Fruit fly (Drosophila melanogaster) S2 (cell line): ENCODE measurements around the gene CG43965.

Source experiments
- CG8478 ChIP-seq: fragments of >200 bp; optimal IDR thresholded peaks from 2 replicates; lab custom pipeline; 2018
- CTCF ChIP-seq, 2 experiments: fragments of >200 bp; optimal IDR thresholded peaks; 2 replicates each; lab custom pipeline; 2018

Gene CG43965

dm6 chr3L:8708856-8709255 lies 16.7 kb downstream of the CG43965 start:
- TF ChIP-seq CTCF (optimal IDR thresholded peaks at IDR 0.05; lab: Kevin White, UChicago) (no peak), CG8478 (lab: Kevin White, UChicago) (no peak)

- no peak for TF ChIP-seq CTCF (optimal IDR thresholded peaks at IDR 0.05; lab: Kevin White, UChicago)
- TF ChIP-seq CG8478 (lab: Kevin White, UChicago): no peak
Observed at dm6 chr3L:8707821-8708220, 17.8 kb downstream of the CG43965 start.

- TF ChIP-seq CG8478 (lab: Kevin White, UChicago) (no peak), CTCF (optimal IDR thresholded peaks at IDR 0.05; lab: Kevin White, UChicago) (no peak)
Observed at dm6 chr3L:8707075-8707474, 18.5 kb downstream of the CG43965 start.

dm6 chr3L:8704713-8705412 lies 20.7 kb downstream of the CG43965 start:
- no peak for TF ChIP-seq CTCF (optimal IDR thresholded peaks at IDR 0.05; lab: Kevin White, UChicago)
- no peak for TF ChIP-seq CG8478 (lab: Kevin White, UChicago)

dm6 chr3L:8703707-8704236 lies 21.8 kb downstream of the CG43965 start:
- TF ChIP-seq CG8478 (lab: Kevin White, UChicago) (no peak), CTCF (optimal IDR thresholded peaks at IDR 0.05; lab: Kevin White, UChicago) (no peak)

dm6 chr3L:8702448-8702847 lies 23.1 kb downstream of the CG43965 start:
- TF ChIP-seq CTCF (optimal IDR thresholded peaks at IDR 0.05; lab: Kevin White, UChicago): no peak

dm6 chr3L:8701697-8702349 lies 23.8 kb downstream of the CG43965 start:
- TF ChIP-seq CG8478 (lab: Kevin White, UChicago) (no peak), CTCF (optimal IDR thresholded peaks at IDR 0.05; lab: Kevin White, UChicago) (no peak)

dm6 chr3L:8700643-8701208 lies 24.8 kb downstream of the CG43965 start:
- TF ChIP-seq CG8478 (lab: Kevin White, UChicago): no peak
- no peak for TF ChIP-seq CTCF (optimal IDR thresholded peaks at IDR 0.05; lab: Kevin White, UChicago)

dm6 chr3L:8700054-8700642 lies 25.4 kb downstream of the CG43965 start:
- TF ChIP-seq CG8478 (lab: Kevin White, UChicago) (no peak), CTCF (optimal IDR thresholded peaks at IDR 0.05; lab: Kevin White, UChicago) (no peak)

- TF ChIP-seq CTCF (optimal IDR thresholded peaks at IDR 0.05; lab: Kevin White, UChicago): no peak
- TF ChIP-seq CG8478 (lab: Kevin White, UChicago): no peak
Observed at dm6 chr3L:8699612-8700011, 26.0 kb downstream of the CG43965 start.

dm6 chr3L:8698493-8699166 lies 26.9 kb downstream of the CG43965 start:
- no peak for TF ChIP-seq CG8478 (lab: Kevin White, UChicago)
- TF ChIP-seq CTCF (optimal IDR thresholded peaks at IDR 0.05; lab: Kevin White, UChicago): no peak

dm6 chr3L:8697862-8698261 lies 27.7 kb downstream of the CG43965 start:
- no peak for TF ChIP-seq CG8478 (lab: Kevin White, UChicago)
- TF ChIP-seq CTCF (optimal IDR thresholded peaks at IDR 0.05; lab: Kevin White, UChicago): no peak

- TF ChIP-seq CTCF (optimal IDR thresholded peaks at IDR 0.05; lab: Kevin White, UChicago) (no peak), CG8478 (lab: Kevin White, UChicago) (no peak)
Observed at dm6 chr3L:8696487-8696954, 29.1 kb downstream of the CG43965 start.

- TF ChIP-seq CG8478 (lab: Kevin White, UChicago) (no peak), CTCF (optimal IDR thresholded peaks at IDR 0.05; lab: Kevin White, UChicago) (no peak)
Observed at dm6 chr3L:8695959-8696358, 29.6 kb downstream of the CG43965 start.
